ENCODE assay signal across 4 fruit fly cellular contexts in genomic region chr3R:25476744-25477143, dm6.
TF ChIP-seq lines count a peak whose summit lies in the region.

TSS of gene CG4553 (minus strand) at chr3R:25476915.
TSS of gene MED28 (plus strand) at chr3R:25477003.

- peak; percentile 22 for TF ChIP-seq CTCF in whole organism, embryonic (GFP tag; optimal IDR thresholded peaks at IDR 0.05; lab: Kevin White, UChicago)

TF ChIP-seq in whole organism, adult, 20 proteins besides CTCF, POLR2A, EP300 and RAD21:
- no peak for TF ChIP-seq CG7101 (tag; optimal IDR thresholded peaks at IDR 0.05; lab: Kevin White, UChicago)
- peak; percentile 27 for TF ChIP-seq Mnt (GFP tag; optimal IDR thresholded peaks at IDR 0.05; lab: Kevin White, UChicago)
- no peak for TF ChIP-seq CG7045 (GFP tag; optimal IDR thresholded peaks at IDR 0.05; lab: Kevin White, UChicago)
- TF ChIP-seq tj (GFP tag; optimal IDR thresholded peaks at IDR 0.05; lab: Kevin White, UChicago) = no peak
- TF ChIP-seq bab1 (GFP tag; optimal IDR thresholded peaks at IDR 0.05; lab: Kevin White, UChicago) = peak; percentile 45
- no peak for TF ChIP-seq CG11617 (GFP tag; optimal IDR thresholded peaks at IDR 0.05; lab: Kevin White, UChicago)
- peak; percentile 24 for TF ChIP-seq Crg-1 (GFP tag; optimal IDR thresholded peaks at IDR 0.05; lab: Kevin White, UChicago)
- TF ChIP-seq pad (GFP tag; optimal IDR thresholded peaks at IDR 0.05; lab: Kevin White, UChicago) = no peak
- no peak for TF ChIP-seq ovo (GFP tag; optimal IDR thresholded peaks at IDR 0.05; lab: Kevin White, UChicago)
- no peak for TF ChIP-seq kay (GFP tag; lab: Kevin White, UChicago; ENCODE audit: borderline replicate concordance)
- no peak for TF ChIP-seq CG5204 (GFP tag; optimal IDR thresholded peaks at IDR 0.05; lab: Kevin White, UChicago)
- no peak for TF ChIP-seq CG12768 (GFP tag; optimal IDR thresholded peaks at IDR 0.05; lab: Kevin White, UChicago)
- no peak for TF ChIP-seq Clk (GFP tag; optimal IDR thresholded peaks at IDR 0.05; lab: Kevin White, UChicago)
- TF ChIP-seq toe (GFP tag; optimal IDR thresholded peaks at IDR 0.05; lab: Kevin White, UChicago) = no peak
- no peak for TF ChIP-seq Hr96 (GFP tag; optimal IDR thresholded peaks at IDR 0.05; lab: Kevin White, UChicago)
- TF ChIP-seq cnc (optimal IDR thresholded peaks at IDR 0.05; lab: Kevin White, UChicago) = no peak
- no peak for TF ChIP-seq CG1620 (GFP tag; optimal IDR thresholded peaks at IDR 0.05; lab: Kevin White, UChicago)
- TF ChIP-seq CG33017 (tag; optimal IDR thresholded peaks at IDR 0.05; lab: Kevin White, UChicago) = no peak
- peak; percentile 98 for TF ChIP-seq CG14711 (tag; optimal IDR thresholded peaks at IDR 0.05; lab: Kevin White, UChicago)
- TF ChIP-seq cic (GFP tag; optimal IDR thresholded peaks at IDR 0.05; lab: Kevin White, UChicago) = no peak

TF ChIP-seq in whole organism, embryonic, 481 proteins besides CTCF, POLR2A, EP300 and RAD21 (continues in another document):
- no peak for TF ChIP-seq HHEX (GFP tag; optimal IDR thresholded peaks at IDR 0.05; lab: Kevin White, UChicago)
- TF ChIP-seq CG15514 (GFP tag; optimal IDR thresholded peaks at IDR 0.05; lab: Kevin White, UChicago) = peak; percentile 65
- no peak for TF ChIP-seq CG31441 (GFP tag; IDR thresholded peaks at IDR 0.05; lab: Robert Waterston, UW)
- TF ChIP-seq sob (GFP tag; IDR thresholded peaks at IDR 0.05; lab: Robert Waterston, UW) = no peak
- peak; percentile 79 for TF ChIP-seq CG16813 (GFP tag; IDR thresholded peaks at IDR 0.05; lab: Robert Waterston, UW; ENCODE audit: partially characterized antibody)
- no peak for TF ChIP-seq da (GFP tag; optimal IDR thresholded peaks at IDR 0.05; lab: Kevin White, UChicago)
- TF ChIP-seq Dll (GFP tag; IDR thresholded peaks at IDR 0.05; lab: Robert Waterston, UW; ENCODE audit: partially characterized antibody) = peak; percentile 90
- TF ChIP-seq mld (GFP tag; IDR thresholded peaks at IDR 0.05; lab: Robert Waterston, UW; ENCODE audit: partially characterized antibody) = no peak; the same call in 2 of the 3 replicates
- TF ChIP-seq Fer3 (tag; optimal IDR thresholded peaks at IDR 0.05; lab: Kevin White, UChicago) = no peak
- no peak for TF ChIP-seq CG10959 (GFP tag; IDR thresholded peaks at IDR 0.05; lab: Robert Waterston, UW)
- peak; percentile 82 for TF ChIP-seq CG2116 (GFP tag; optimal IDR thresholded peaks at IDR 0.05; lab: Kevin White, UChicago)
- no peak for TF ChIP-seq Neu2 (GFP tag; optimal IDR thresholded peaks at IDR 0.05; lab: Kevin White, UChicago; ENCODE audit: borderline replicate concordance)
- TF ChIP-seq shn (GFP tag; optimal IDR thresholded peaks at IDR 0.05; lab: Kevin White, UChicago) = no peak
- peak; percentile 86 for TF ChIP-seq unc-4 (GFP tag; IDR thresholded peaks at IDR 0.05; lab: Robert Waterston, UW; ENCODE audit: partially characterized antibody)
- TF ChIP-seq Sry-δ (GFP tag; optimal IDR thresholded peaks at IDR 0.05; lab: Kevin White, UChicago) = peak; percentile 65
- no peak for TF ChIP-seq Hsf (GFP tag; optimal IDR thresholded peaks at IDR 0.05; lab: Kevin White, UChicago)
- TF ChIP-seq stc (GFP tag; IDR thresholded peaks at IDR 0.05; lab: Robert Waterston, UW) = no peak
- TF ChIP-seq CG7987 (GFP tag; optimal IDR thresholded peaks at IDR 0.05; lab: Kevin White, UChicago) = no peak
- TF ChIP-seq tap (tag; optimal IDR thresholded peaks at IDR 0.05; lab: Kevin White, UChicago) = no peak
- TF ChIP-seq CG31365 (tag; optimal IDR thresholded peaks at IDR 0.05; lab: Kevin White, UChicago) = no peak
- no peak for TF ChIP-seq fd96Cb (tag; optimal IDR thresholded peaks at IDR 0.05; lab: Kevin White, UChicago)
- TF ChIP-seq insv (GFP tag; optimal IDR thresholded peaks at IDR 0.05; lab: Kevin White, UChicago) = no peak
- TF ChIP-seq dm (GFP tag; optimal IDR thresholded peaks at IDR 0.05; lab: Kevin White, UChicago) = peak; percentile 74
- no peak for TF ChIP-seq CG18262 (tag; optimal IDR thresholded peaks at IDR 0.05; lab: Kevin White, UChicago)
- TF ChIP-seq Ravus (GFP tag; IDR thresholded peaks at IDR 0.05; lab: Robert Waterston, UW) = no peak

TF ChIP-seq in whole organism, prepupa, 60 proteins besides CTCF, POLR2A, EP300 and RAD21:
- TF ChIP-seq Sox102F (GFP tag; optimal IDR thresholded peaks at IDR 0.05; lab: Kevin White, UChicago) (no peak), eg (GFP tag; IDR thresholded peaks at IDR 0.05; lab: Robert Waterston, UW) (no peak), fkh (GFP tag; optimal IDR thresholded peaks at IDR 0.05; lab: Kevin White, UChicago) (peak; percentile 95), net (GFP tag; optimal IDR thresholded peaks at IDR 0.05; lab: Kevin White, UChicago) (no peak)

TF ChIP-seq in whole organism, pupa, 21 proteins besides CTCF, POLR2A, EP300 and RAD21:
- TF ChIP-seq CG15710 (tag; optimal IDR thresholded peaks at IDR 0.05; lab: Kevin White, UChicago) = no peak
- TF ChIP-seq fd96Ca (GFP tag; IDR thresholded peaks at IDR 0.05; lab: Robert Waterston, UW) = 0 out of 3 replicates have a peak, but pooled peaks have one; percentile 8
- TF ChIP-seq CG14655 (GFP tag; optimal IDR thresholded peaks at IDR 0.05; lab: Kevin White, UChicago) = no peak
